Worm (Caenorhabditis elegans): ENCODE measurements around the gene ver-4.

The ver-4 gene

ce11 chrX:10963453-10964046 lies 18.6 kb upstream of the ver-4 start, which contains the start of gene nas-10 (continued):
- TF ChIP-seq unc-30 (tag; optimal IDR thresholded peaks at IDR 0.05) (no peak), dsc-1 (tag; optimal IDR thresholded peaks at IDR 0.05) (peak; percentile 52), elt-2 (tag; optimal IDR thresholded peaks at IDR 0.05) (peak; percentile 45), ceh-82 (tag; optimal IDR thresholded peaks at IDR 0.05) (peak in 2 of 3 experiments; percentile 29 to 37), unc-130 (tag; optimal IDR thresholded peaks at IDR 0.05) (peak; percentile 25), elt-3 (tag; optimal IDR thresholded peaks at IDR 0.05) (peak in 1 of 6 experiments; percentile 18), fkh-8 (tag; optimal IDR thresholded peaks at IDR 0.05) (no peak), skn-1 (tag; optimal IDR thresholded peaks at IDR 0.05) (no peak)

DNA sequence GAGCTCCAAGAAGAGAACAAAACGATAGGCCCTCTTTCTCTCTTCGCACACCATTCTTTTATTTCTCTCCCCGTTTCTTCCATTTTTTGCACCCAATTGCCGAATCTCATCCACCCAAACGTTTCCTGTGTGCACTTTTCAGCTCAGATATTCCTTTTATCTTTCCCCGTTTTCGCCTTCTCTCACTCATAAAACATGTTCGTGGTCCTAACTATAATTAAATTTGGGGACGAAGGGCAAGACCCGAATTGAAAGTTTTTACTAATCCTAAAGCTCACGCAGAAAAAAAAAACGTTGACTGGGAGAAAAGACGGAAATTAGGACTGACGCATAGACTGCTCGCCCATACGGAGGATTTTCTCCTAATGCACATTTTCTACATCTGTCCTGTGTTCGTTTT lies 16.6 kb upstream of the ver-4 start:
- peak; percentile 47 for TF ChIP-seq lin-14 (GFP tag; optimal IDR thresholded peaks at IDR 0.05)
- no peak for TF ChIP-seq elt-2 (tag; optimal IDR thresholded peaks at IDR 0.05)

ce11 chrX:10966251-10966650 lies 15.9 kb upstream of the ver-4 start, which contains the start of gene lge-1:
TSS of gene lge-1 (plus strand) at chrX:10966551.
- TF ChIP-seq nhr-71 (tag; optimal IDR thresholded peaks at IDR 0.05) (no peak), snu-23 (GFP tag; optimal IDR thresholded peaks at IDR 0.05) (no peak), ets-5 (GFP tag; IDR thresholded peaks at IDR 0.05) (no peak), fkh-8 (tag; optimal IDR thresholded peaks at IDR 0.05) (no peak), aha-1 (tag; optimal IDR thresholded peaks at IDR 0.05) (no peak), lin-15B (tag; optimal IDR thresholded peaks at IDR 0.05) (no peak), ceh-63 (GFP tag; optimal IDR thresholded peaks at IDR 0.05) (no peak), rnt-1 (tag; optimal IDR thresholded peaks at IDR 0.05) (no peak), nhr-11 (tag; optimal IDR thresholded peaks at IDR 0.05) (no peak), unc-130 (tag; optimal IDR thresholded peaks at IDR 0.05) (no peak), unc-62 (GFP tag; optimal IDR thresholded peaks at IDR 0.05) (no peak), efl-3 (GFP tag; optimal IDR thresholded peaks at IDR 0.05) (no peak), mef-2 (tag; optimal IDR thresholded peaks at IDR 0.05) (no peak), ceh-90 (tag; optimal IDR thresholded peaks at IDR 0.05) (no peak), nhr-85 (tag) (no peak)

- TF ChIP-seq egl-13 (tag; optimal IDR thresholded peaks at IDR 0.05), result no peak
- no peak for TF ChIP-seq jun-1 (tag; optimal IDR thresholded peaks at IDR 0.05)
- TF ChIP-seq mab-9 (GFP tag; IDR thresholded peaks at IDR 0.05), result no peak
- TF ChIP-seq efl-1 (optimal IDR thresholded peaks at IDR 0.05), result no peak
- peak in 1 of 2 experiments; percentile 1 for TF ChIP-seq efl-1 (GFP tag; optimal IDR thresholded peaks at IDR 0.05 in 1 of 2)
Observed at ce11 chrX:10967698-10968097, 14.5 kb upstream of the ver-4 start, which contains the start of gene K09C8.9. TSS of gene K09C8.9 (minus strand) at chrX:10967798.

DNA sequence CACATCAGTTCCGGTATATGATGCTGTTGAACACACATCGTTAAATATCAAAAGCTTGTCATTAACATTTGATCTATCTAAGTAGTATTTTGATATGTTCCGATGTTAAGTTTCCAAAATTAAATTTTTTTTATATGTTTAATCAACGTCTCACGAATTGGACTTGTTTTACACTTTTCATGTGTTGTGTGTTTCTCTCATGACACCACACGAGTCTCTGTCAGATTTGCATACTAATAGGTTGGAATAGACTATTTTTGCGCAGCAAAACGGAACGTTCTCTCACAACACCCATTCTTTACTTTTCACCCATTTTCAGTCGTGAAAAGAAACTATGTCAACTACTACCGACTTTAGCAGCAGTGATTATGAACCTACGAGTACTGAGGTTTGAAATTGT lies 11.5 kb upstream of the ver-4 start, which contains the start of gene K09C8.8:
Gene K09C8.8 (plus strand): TSS at position 301 of the 400 bp plus-strand sequence.
- TF ChIP-seq lin-14 (GFP tag; optimal IDR thresholded peaks at IDR 0.05) (no peak), ces-1 (GFP tag; optimal IDR thresholded peaks at IDR 0.05) (no peak)

DNA sequence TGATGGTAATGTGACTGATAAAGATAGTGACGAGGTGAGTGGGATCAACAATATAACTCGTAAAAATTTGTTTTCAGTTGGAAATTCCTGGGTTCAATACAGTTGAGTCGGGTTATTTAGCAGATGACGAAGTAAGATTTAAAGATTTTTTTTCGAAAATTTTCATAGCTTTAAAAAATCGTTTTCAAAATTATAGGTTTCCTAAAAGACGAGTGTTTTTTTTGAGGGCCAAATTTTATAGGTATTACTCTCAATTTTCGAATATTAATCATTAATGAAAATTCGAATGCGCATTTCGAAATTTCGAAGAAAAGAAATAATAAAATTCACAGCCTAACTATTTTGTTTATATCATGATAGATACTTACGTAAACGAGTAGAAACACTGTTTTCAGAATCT lies 11.0 kb upstream of the ver-4 start:
- TF ChIP-seq dpl-1 (GFP tag; optimal IDR thresholded peaks at IDR 0.05) (no peak), efl-1 (optimal IDR thresholded peaks at IDR 0.05) (no peak), efl-1 (GFP tag; optimal IDR thresholded peaks at IDR 0.05 in 1 of 2) (peak in 1 of 2 experiments; percentile 24)

Data from whole organism, L1 larva.